Fruit fly (Drosophila melanogaster) S2 (cell line): Measurements from ENCODE around the gene CG42763.
A peak's percentile ranks its signal among the peaks of the same experiment; 100 is the strongest.

Experiments
- CG8478 ChIP-seq: fragments of >200 bp; optimal IDR thresholded peaks from 2 replicates; lab custom pipeline; 2018
- CTCF ChIP-seq, 2 experiments: fragments of >200 bp; optimal IDR thresholded peaks; 2 replicates each; lab custom pipeline; 2018

DNA sequence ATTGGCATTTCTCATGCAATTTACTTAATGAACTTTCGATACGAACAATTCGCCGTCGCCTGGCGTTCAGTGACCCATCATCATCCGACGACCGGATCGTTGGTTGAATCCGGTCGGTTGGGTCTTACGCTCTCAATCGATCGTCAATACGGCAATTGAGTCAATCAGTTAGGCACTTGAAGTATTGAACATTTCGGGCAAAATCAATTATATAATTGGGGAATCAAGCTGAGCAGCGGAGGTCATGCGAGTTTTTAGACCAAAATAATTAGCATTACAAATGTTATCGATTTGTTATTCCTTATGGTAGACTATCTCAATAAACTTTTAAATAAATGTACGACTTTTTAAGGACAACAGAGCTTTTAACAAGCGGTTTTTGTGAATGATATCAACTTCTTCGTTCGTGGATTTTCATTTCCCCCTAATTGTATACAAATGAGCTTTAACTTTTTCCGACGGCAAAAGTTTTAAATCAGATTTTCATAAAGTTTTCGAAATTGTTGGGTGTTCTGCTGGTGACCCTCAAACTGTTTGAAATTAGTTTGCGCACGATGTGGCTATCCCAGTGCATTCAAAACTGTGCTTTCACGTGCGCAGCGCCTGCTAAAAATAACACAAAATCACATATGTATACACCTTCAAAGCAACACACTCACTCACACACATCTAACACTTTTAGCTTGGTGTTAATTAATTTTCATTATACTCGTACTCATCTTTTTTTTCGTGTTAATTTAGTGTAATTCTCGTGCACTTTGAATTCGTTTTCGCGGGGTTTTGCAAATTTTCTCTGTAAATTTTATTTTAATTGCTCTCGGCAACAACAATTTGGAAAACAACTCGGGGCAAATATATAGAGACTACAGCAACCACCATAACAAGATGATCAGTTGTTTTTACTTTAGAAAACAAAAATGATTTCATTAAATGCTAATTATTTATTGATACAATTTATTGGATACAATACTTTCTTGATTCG lies 46.7 kb downstream of the CG42763 start:
- TF ChIP-seq CTCF (optimal IDR thresholded peaks at IDR 0.05; lab: Kevin White, UChicago), result peak in 1 of 2 experiments; percentile 3
- no peak for TF ChIP-seq CG8478
